Worm (Caenorhabditis elegans) whole organism, midembryonic: Measurements from ENCODE around the gene lgc-15.

Experiments used
- cog-1 ChIP-seq: sonication (generic microtip); optimal IDR thresholded peaks from 2 replicates; lab custom pipeline; 2016; ENCODE audit warnings: missing genetic modification characterization, missing compliant biosample characterization
- flt-1 ChIP-seq: fragments of 200-800 bp; sonication (Bioruptor generic); IDR thresholded peaks from 2 replicates; pipeline ENCODE4 v1.3.6; 2022; ENCODE audit warnings: missing genetic modification characterization, missing compliant biosample characterization
- klf-2 ChIP-seq: fragments of 200-800 bp; sonication (Bioruptor generic); conservative IDR thresholded peaks from 2 replicates; pipeline ENCODE4 v1.3.6; 2022; ENCODE audit warnings: missing genetic modification reagents, missing genetic modification characterization, missing compliant biosample characterization
- med-1 ChIP-seq: sonication (generic microtip); optimal IDR thresholded peaks from 2 replicates; lab custom pipeline; 2017; ENCODE audit warnings: missing genetic modification characterization, mild to moderate bottlenecking, missing compliant biosample characterization, antibody characterized with exemption, missing genetic modification reagents; ENCODE audit not compliant: insufficient read depth
- ref-1 ChIP-seq: fragments of 200-800 bp; sonication (Bioruptor generic); conservative IDR thresholded peaks from 2 replicates; pipeline ENCODE4 v1.3.6; 2022; ENCODE audit warnings: missing genetic modification reagents, missing genetic modification characterization, missing compliant biosample characterization
- tab-1 ChIP-seq: fragments of 200-800 bp; sonication (Bioruptor generic); IDR thresholded peaks from 2 replicates; pipeline ENCODE4 v1.3.6; 2022; ENCODE audit warnings: missing genetic modification characterization, missing compliant biosample characterization
- ztf-23 ChIP-seq: fragments of 200-800 bp; sonication (Bioruptor generic); IDR thresholded peaks from 2 replicates; pipeline ENCODE4 v1.3.6; 2022; ENCODE audit warnings: missing genetic modification reagents, missing genetic modification characterization, missing compliant biosample characterization
- ztf-29 ChIP-seq: fragments of 200-800 bp; sonication (Bioruptor generic); IDR thresholded peaks from 2 replicates; pipeline ENCODE4 v1.3.6; 2022; ENCODE audit warnings: missing genetic modification reagents, missing genetic modification characterization, missing compliant biosample characterization

- TF ChIP-seq flt-1 (GFP tag; lab: Robert Waterston, UW) (no peak), ztf-29 (GFP tag; lab: Robert Waterston, UW) (no peak), med-1 (no peak), ztf-23 (GFP tag; lab: Robert Waterston, UW) (no peak), klf-2 (GFP tag; lab: Robert Waterston, UW) (no peak), cog-1 (no peak), ref-1 (no peak), tab-1 (no peak)
Measured at ce11 chrX:12086297-12086696, 27.8 kb upstream of the lgc-15 start.
